Fruit fly (Drosophila melanogaster): ENCODE results near the gene CG17646.

DNA sequence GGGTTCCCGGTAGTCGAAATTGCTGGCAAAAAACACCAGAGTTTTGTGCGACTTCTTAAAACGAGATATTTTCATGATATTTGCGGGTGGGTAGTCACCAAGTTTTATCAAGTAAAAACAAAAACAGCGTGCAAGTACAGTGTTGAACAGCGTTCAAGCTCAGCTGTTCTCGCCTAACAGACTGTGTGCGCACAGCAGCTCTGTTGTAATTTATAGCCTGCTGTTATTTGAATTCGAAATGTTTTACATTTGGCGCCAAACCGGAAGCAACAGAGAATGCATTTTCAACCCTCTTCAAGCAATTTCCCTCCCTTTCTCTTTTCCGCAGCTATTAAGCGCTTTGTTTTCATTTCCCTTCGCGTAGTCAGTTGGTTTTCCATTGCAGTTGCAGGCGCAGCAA lies at the start of gene CG17646, which contains the start of gene CG17652:
- TF ChIP-seq toe (GFP tag; optimal IDR thresholded peaks at IDR 0.05) (no peak), CG33017 (tag; optimal IDR thresholded peaks at IDR 0.05) (peak; percentile 68), CG1620 (GFP tag; optimal IDR thresholded peaks at IDR 0.05) (no peak), Clk (GFP tag; optimal IDR thresholded peaks at IDR 0.05) (no peak), CG7045 (GFP tag; optimal IDR thresholded peaks at IDR 0.05) (no peak)

Measured in whole organism, adult.